Fruit fly (Drosophila melanogaster): ENCODE results near the gene CG14024.

CG14024 gene

dm6 chr2L:5289921-5290320 lies 24.8 kb downstream of the CG14024 start:
- TF ChIP-seq fd96Ca (GFP tag; IDR thresholded peaks at IDR 0.05): no peak
- TF ChIP-seq CG8301 (tag; optimal IDR thresholded peaks at IDR 0.05): peak; percentile 47
- peak; percentile 81 for TF ChIP-seq CG17806 (tag; optimal IDR thresholded peaks at IDR 0.05)
- no peak for TF ChIP-seq CG10348 (GFP tag; IDR thresholded peaks at IDR 0.05)
- TF ChIP-seq CG9948 (tag; optimal IDR thresholded peaks at IDR 0.05): peak; percentile 76
- TF ChIP-seq Ets98B (GFP tag; IDR thresholded peaks at IDR 0.05): no peak
- TF ChIP-seq Pif1B (GFP tag; optimal IDR thresholded peaks at IDR 0.05): peak; percentile 48
- TF ChIP-seq gl (tag; optimal IDR thresholded peaks at IDR 0.05): peak; percentile 49
- TF ChIP-seq CG14655 (GFP tag; optimal IDR thresholded peaks at IDR 0.05): peak; percentile 47
- TF ChIP-seq EcR (GFP tag; optimal IDR thresholded peaks at IDR 0.05): peak; percentile 89
- TF ChIP-seq rn (GFP tag; IDR thresholded peaks at IDR 0.05): no peak
- TF ChIP-seq CG13204 (GFP tag; optimal IDR thresholded peaks at IDR 0.05): peak; percentile 18
- TF ChIP-seq CG4496 (GFP tag; IDR thresholded peaks at IDR 0.05): no peak
- TF ChIP-seq Snoo (tag; optimal IDR thresholded peaks at IDR 0.05): peak; percentile 33
- TF ChIP-seq CG12605 (GFP tag; IDR thresholded peaks at IDR 0.05): peak; percentile 52; the same call in 1 of the 2 replicates
- TF ChIP-seq CG32121 (GFP tag; IDR thresholded peaks at IDR 0.05): no peak
- TF ChIP-seq Pif1A (GFP tag; optimal IDR thresholded peaks at IDR 0.05): peak; percentile 24
- peak; percentile 89 for TF ChIP-seq CG15710 (tag; optimal IDR thresholded peaks at IDR 0.05)
- peak; percentile 88 for TF ChIP-seq CG8159 (tag; optimal IDR thresholded peaks at IDR 0.05)
- TF ChIP-seq CG34367 (tag; optimal IDR thresholded peaks at IDR 0.05): peak; percentile 76
- TF ChIP-seq D1 (tag; optimal IDR thresholded peaks at IDR 0.05): peak; percentile 39

- TF ChIP-seq Pif1A (GFP tag; optimal IDR thresholded peaks at IDR 0.05): no peak
- TF ChIP-seq CG8159 (tag; optimal IDR thresholded peaks at IDR 0.05): no peak
- no peak for TF ChIP-seq CG8301 (tag; optimal IDR thresholded peaks at IDR 0.05)
- TF ChIP-seq CG34367 (tag; optimal IDR thresholded peaks at IDR 0.05): no peak
- TF ChIP-seq CG12605 (GFP tag; IDR thresholded peaks at IDR 0.05): no peak
- no peak for TF ChIP-seq Pif1B (GFP tag; optimal IDR thresholded peaks at IDR 0.05)
- no peak for TF ChIP-seq EcR (GFP tag; optimal IDR thresholded peaks at IDR 0.05)
- no peak for TF ChIP-seq rn (GFP tag; IDR thresholded peaks at IDR 0.05)
- TF ChIP-seq gl (tag; optimal IDR thresholded peaks at IDR 0.05): no peak
- TF ChIP-seq CG14655 (GFP tag; optimal IDR thresholded peaks at IDR 0.05): no peak
- no peak for TF ChIP-seq CG17806 (tag; optimal IDR thresholded peaks at IDR 0.05)
- TF ChIP-seq Ets98B (GFP tag; IDR thresholded peaks at IDR 0.05): no peak
- no peak for TF ChIP-seq D1 (tag; optimal IDR thresholded peaks at IDR 0.05)
- no peak for TF ChIP-seq CG10348 (GFP tag; IDR thresholded peaks at IDR 0.05)
- no peak for TF ChIP-seq fd96Ca (GFP tag; IDR thresholded peaks at IDR 0.05)
- no peak for TF ChIP-seq CG15710 (tag; optimal IDR thresholded peaks at IDR 0.05)
- TF ChIP-seq CG9948 (tag; optimal IDR thresholded peaks at IDR 0.05): no peak
- no peak for TF ChIP-seq CG13204 (GFP tag; optimal IDR thresholded peaks at IDR 0.05)
- no peak for TF ChIP-seq CG4496 (GFP tag; IDR thresholded peaks at IDR 0.05)
- no peak for TF ChIP-seq CG32121 (GFP tag; IDR thresholded peaks at IDR 0.05)
These were observed 26.0 kb downstream of the CG14024 start, which contains the start of gene vri for dm6 chr2L:5288721-5289120. Gene vri, plus strand, starts transcription at chr2L:5288944.

- TF ChIP-seq Ets98B (GFP tag; IDR thresholded peaks at IDR 0.05) (no peak), D1 (tag; optimal IDR thresholded peaks at IDR 0.05) (no peak), EcR (GFP tag; optimal IDR thresholded peaks at IDR 0.05) (no peak), CG14655 (GFP tag; optimal IDR thresholded peaks at IDR 0.05) (no peak), CG17806 (tag; optimal IDR thresholded peaks at IDR 0.05) (peak; percentile 78), gl (tag; optimal IDR thresholded peaks at IDR 0.05) (peak; percentile 16), CG32121 (GFP tag; IDR thresholded peaks at IDR 0.05) (no peak), Snoo (tag; optimal IDR thresholded peaks at IDR 0.05) (no peak), CG10348 (GFP tag; IDR thresholded peaks at IDR 0.05) (no peak), rn (GFP tag; IDR thresholded peaks at IDR 0.05) (no peak), CG15710 (tag; optimal IDR thresholded peaks at IDR 0.05) (peak; percentile 96), fd96Ca (GFP tag; IDR thresholded peaks at IDR 0.05) (no peak), CG34367 (tag; optimal IDR thresholded peaks at IDR 0.05) (peak; percentile 86), CG12605 (GFP tag; IDR thresholded peaks at IDR 0.05) (peak; percentile 53; the same call in 1 of the 2 replicates), CG8159 (tag; optimal IDR thresholded peaks at IDR 0.05) (peak; percentile 79), Pif1A (GFP tag; optimal IDR thresholded peaks at IDR 0.05) (peak; percentile 58), CG9948 (tag; optimal IDR thresholded peaks at IDR 0.05) (peak; percentile 88), Pif1B (GFP tag; optimal IDR thresholded peaks at IDR 0.05) (peak; percentile 44), CG13204 (GFP tag; optimal IDR thresholded peaks at IDR 0.05) (peak; percentile 55), CG4496 (GFP tag; IDR thresholded peaks at IDR 0.05) (peak; percentile 70; the same call in 2 of the 3 replicates), CG8301 (tag; optimal IDR thresholded peaks at IDR 0.05) (no peak)
These were observed 26.5 kb downstream of the CG14024 start for dm6 chr2L:5288262-5288621.

dm6 chr2L:5287599-5288261 lies 27.0 kb downstream of the CG14024 start:
- TF ChIP-seq CG15710 (tag; optimal IDR thresholded peaks at IDR 0.05): peak; percentile 98
- TF ChIP-seq EcR (GFP tag; optimal IDR thresholded peaks at IDR 0.05): peak; percentile 100
- TF ChIP-seq CG17806 (tag; optimal IDR thresholded peaks at IDR 0.05): peak; percentile 95
- peak; percentile 91 for TF ChIP-seq CG13204 (GFP tag; optimal IDR thresholded peaks at IDR 0.05)
- TF ChIP-seq fd96Ca (GFP tag; IDR thresholded peaks at IDR 0.05): no peak; the same call in 2 of the 3 replicates
- TF ChIP-seq Pif1A (GFP tag; optimal IDR thresholded peaks at IDR 0.05): peak; percentile 86
- peak; percentile 76 for TF ChIP-seq CG12605 (GFP tag; IDR thresholded peaks at IDR 0.05)
- TF ChIP-seq CG4496 (GFP tag; IDR thresholded peaks at IDR 0.05): peak; percentile 73
- TF ChIP-seq D1 (tag; optimal IDR thresholded peaks at IDR 0.05): peak; percentile 94
- peak; percentile 96 for TF ChIP-seq CG9948 (tag; optimal IDR thresholded peaks at IDR 0.05)
- TF ChIP-seq CG14655 (GFP tag; optimal IDR thresholded peaks at IDR 0.05): peak; percentile 83
- no peak for TF ChIP-seq Ets98B (GFP tag; IDR thresholded peaks at IDR 0.05)
- peak; percentile 97 for TF ChIP-seq CG8159 (tag; optimal IDR thresholded peaks at IDR 0.05)
- TF ChIP-seq Pif1B (GFP tag; optimal IDR thresholded peaks at IDR 0.05): peak; percentile 75
- peak; percentile 74 for TF ChIP-seq CG8301 (tag; optimal IDR thresholded peaks at IDR 0.05)
- no peak for TF ChIP-seq CG32121 (GFP tag; IDR thresholded peaks at IDR 0.05)
- TF ChIP-seq Snoo (tag; optimal IDR thresholded peaks at IDR 0.05): peak; percentile 88
- peak; percentile 95 for TF ChIP-seq CG34367 (tag; optimal IDR thresholded peaks at IDR 0.05)
- no peak for TF ChIP-seq rn (GFP tag; IDR thresholded peaks at IDR 0.05)
- TF ChIP-seq gl (tag; optimal IDR thresholded peaks at IDR 0.05): peak; percentile 88
- TF ChIP-seq CG10348 (GFP tag; IDR thresholded peaks at IDR 0.05): no peak

Data from whole organism, pupa.